Worm (Caenorhabditis elegans) whole organism, L1 larva: ENCODE data around the gene F35C5.1.

Experiments used
- F16B12.6 ChIP-seq: fragments of 150-350 bp; optimal IDR thresholded peaks from 2 replicates; lab custom pipeline; 2014; ENCODE audit warnings: missing biosample characterization, missing genetic modification characterization
- aly-2 ChIP-seq: fragments of 150-350 bp; optimal IDR thresholded peaks from 2 replicates; lab custom pipeline; 2014; ENCODE audit warnings: missing biosample characterization, missing genetic modification characterization
- ama-1 ChIP-seq: fragments of 150-350 bp; optimal IDR thresholded peaks from 2 replicates; lab custom pipeline; 2014
- blmp-1 ChIP-seq: fragments of 150-350 bp; optimal IDR thresholded peaks from 2 replicates; lab custom pipeline; 2014; ENCODE audit warnings: missing biosample characterization, missing genetic modification characterization
- ceh-90 ChIP-seq: sonication (generic microtip); optimal IDR thresholded peaks from 2 replicates; lab custom pipeline; 2016; ENCODE audit warnings: missing genetic modification characterization, missing compliant biosample characterization
- dsc-1 ChIP-seq: sonication (generic microtip); optimal IDR thresholded peaks from 2 replicates; lab custom pipeline; 2016; ENCODE audit warnings: mild to moderate bottlenecking, missing genetic modification characterization, missing compliant biosample characterization
- efl-1 ChIP-seq, 4 experiments: fragments of 150-350 bp; optimal IDR thresholded peaks in 3 of 4; peaks in 1 of 4; 1 replicate in 1 of 4; 2 replicates in 3 of 4; lab custom pipeline; 2014; ENCODE audit warnings: missing biosample characterization in 2 of 4, missing genetic modification characterization in 2 of 4, missing genetic modification reagents in 2 of 4
- egl-13 ChIP-seq: sonication (generic microtip); optimal IDR thresholded peaks from 2 replicates; lab custom pipeline; 2016; ENCODE audit warnings: missing genotype, missing genetic modification reagents, missing genetic modification characterization, missing compliant biosample characterization
- elt-2 ChIP-seq: sonication (generic microtip); optimal IDR thresholded peaks from 2 replicates; lab custom pipeline; 2016; ENCODE audit warnings: missing genetic modification characterization, mild to moderate bottlenecking, inconsistent platforms, missing compliant biosample characterization, missing genetic modification reagents
- fkh-8 ChIP-seq: sonication (generic microtip); optimal IDR thresholded peaks from 2 replicates; lab custom pipeline; 2016; ENCODE audit warnings: mild to moderate bottlenecking, missing genetic modification characterization, missing compliant biosample characterization
- grh-1 ChIP-seq: fragments of 200-800 bp; sonication (Bioruptor generic); IDR thresholded peaks from 2 replicates; pipeline ENCODE4 v1.3.6; 2022; ENCODE audit warnings: missing genetic modification reagents, missing genetic modification characterization, missing compliant biosample characterization
- hlh-4 ChIP-seq: sonication (generic microtip); optimal IDR thresholded peaks from 2 replicates; lab custom pipeline; 2016; ENCODE audit warnings: mild to moderate bottlenecking, missing genetic modification characterization, missing compliant biosample characterization
- hpl-2 ChIP-seq: fragments of 150-350 bp; optimal IDR thresholded peaks from 2 replicates; lab custom pipeline; 2014; ENCODE audit warnings: missing biosample characterization, missing genetic modification reagents, missing genetic modification characterization
- lin-35 ChIP-seq, 2 experiments: fragments of 150-350 bp; optimal IDR thresholded peaks; 2 replicates each; lab custom pipeline; 2014; ENCODE audit warnings: missing biosample characterization in 2 of 2, missing genetic modification characterization in 2 of 2, missing genetic modification reagents in 2 of 2
- lsy-2 ChIP-seq, 2 experiments: fragments of 150-350 bp; optimal IDR thresholded peaks; 2 replicates each; lab custom pipeline; 2014; ENCODE audit warnings: missing biosample characterization in 2 of 2, missing genetic modification characterization in 2 of 2
- nhr-11 ChIP-seq: fragments of 150-350 bp; optimal IDR thresholded peaks from 2 replicates; lab custom pipeline; 2014; ENCODE audit warnings: missing biosample characterization, missing genetic modification characterization
- nhr-20 ChIP-seq: sonication (generic microtip); optimal IDR thresholded peaks from 2 replicates; lab custom pipeline; 2016; ENCODE audit warnings: mild to moderate bottlenecking, missing genetic modification characterization, missing compliant biosample characterization
- nhr-237 ChIP-seq: fragments of 150-350 bp; optimal IDR thresholded peaks from 2 replicates; lab custom pipeline; 2014; ENCODE audit warnings: missing biosample characterization, missing genetic modification characterization
- nhr-28 ChIP-seq: fragments of 150-350 bp; optimal IDR thresholded peaks from 2 replicates; lab custom pipeline; 2014; ENCODE audit warnings: missing biosample characterization, missing genetic modification characterization
- nhr-85 ChIP-seq: sonication (generic microtip); peaks from one replicate; lab custom pipeline; 2016; ENCODE audit warnings: missing genetic modification characterization, inconsistent platforms, missing compliant biosample characterization
- pqm-1 ChIP-seq: sonication (generic microtip); optimal IDR thresholded peaks from 3 replicates; lab custom pipeline; 2017; ENCODE audit warnings: missing biosample characterization, missing genetic modification characterization
- unc-30 ChIP-seq: sonication (generic microtip); optimal IDR thresholded peaks from 2 replicates; lab custom pipeline; 2017; ENCODE audit warnings: missing biosample characterization, missing genetic modification characterization
- xbp-1 ChIP-seq: sonication (generic microtip); optimal IDR thresholded peaks from 2 replicates; lab custom pipeline; 2016; ENCODE audit warnings: missing genetic modification characterization, missing compliant biosample characterization

Gene F35C5.1

ce11 chrII:12930138-12930537 is 49.5 kb downstream of the F35C5.1 start:
- TF ChIP-seq grh-1 (GFP tag; lab: Robert Waterston, UW): no peak
- TF ChIP-seq hpl-2 (GFP tag; lab: Kevin White, UChicago): no peak
- TF ChIP-seq efl-1 (optimal IDR thresholded peaks at IDR 0.05; lab: Kevin White, UChicago): no peak
- TF ChIP-seq efl-1 (GFP tag; optimal IDR thresholded peaks at IDR 0.05 in 1 of 2; lab: Kevin White, UChicago): peak in 1 of 2 experiments; percentile 49
- TF ChIP-seq F16B12.6 (tag; lab: Kevin White, UChicago): no peak
- no peak for TF ChIP-seq nhr-11 (tag; lab: Kevin White, UChicago)
- TF ChIP-seq hlh-4 (tag; lab: Kevin White, UChicago): no peak
- no peak for TF ChIP-seq dsc-1 (tag; lab: Kevin White, UChicago)
- no peak for TF ChIP-seq lsy-2 (tag; optimal IDR thresholded peaks at IDR 0.05; lab: Kevin White, UChicago)

- TF ChIP-seq nhr-237 (no peak), blmp-1 (no peak), lin-35 (GFP tag; optimal IDR thresholded peaks at IDR 0.05; lab: Kevin White, UChicago) (peak in 1 of 2 experiments; percentile 24), nhr-20 (tag; lab: Kevin White, UChicago) (no peak), unc-30 (tag; lab: Kevin White, UChicago) (no peak), ama-1 (lab: Kevin White, UChicago) (no peak), nhr-85 (tag; lab: Kevin White, UChicago) (no peak), efl-1 (optimal IDR thresholded peaks at IDR 0.05; lab: Kevin White, UChicago) (no peak), efl-1 (GFP tag; optimal IDR thresholded peaks at IDR 0.05 in 1 of 2; lab: Kevin White, UChicago) (peak in 1 of 2 experiments; percentile 56), ceh-90 (tag; lab: Kevin White, UChicago) (no peak), nhr-28 (tag; lab: Kevin White, UChicago) (no peak), egl-13 (tag; lab: Kevin White, UChicago) (no peak), aly-2 (tag; lab: Kevin White, UChicago) (no peak), elt-2 (tag; lab: Kevin White, UChicago) (peak; percentile 69), pqm-1 (peak; percentile 3), xbp-1 (tag; lab: Kevin White, UChicago) (peak; percentile 46), fkh-8 (tag; lab: Kevin White, UChicago) (no peak)
Observed at ce11 chrII:12931456-12931923, 50.9 kb downstream of the F35C5.1 start, which contains the start of gene dct-18. Gene dct-18, plus strand, starts transcription at chrII:12931873.
